Fruit fly (Drosophila melanogaster): ENCODE measurements around the gene CG13850.

The CG13850 gene

DNA sequence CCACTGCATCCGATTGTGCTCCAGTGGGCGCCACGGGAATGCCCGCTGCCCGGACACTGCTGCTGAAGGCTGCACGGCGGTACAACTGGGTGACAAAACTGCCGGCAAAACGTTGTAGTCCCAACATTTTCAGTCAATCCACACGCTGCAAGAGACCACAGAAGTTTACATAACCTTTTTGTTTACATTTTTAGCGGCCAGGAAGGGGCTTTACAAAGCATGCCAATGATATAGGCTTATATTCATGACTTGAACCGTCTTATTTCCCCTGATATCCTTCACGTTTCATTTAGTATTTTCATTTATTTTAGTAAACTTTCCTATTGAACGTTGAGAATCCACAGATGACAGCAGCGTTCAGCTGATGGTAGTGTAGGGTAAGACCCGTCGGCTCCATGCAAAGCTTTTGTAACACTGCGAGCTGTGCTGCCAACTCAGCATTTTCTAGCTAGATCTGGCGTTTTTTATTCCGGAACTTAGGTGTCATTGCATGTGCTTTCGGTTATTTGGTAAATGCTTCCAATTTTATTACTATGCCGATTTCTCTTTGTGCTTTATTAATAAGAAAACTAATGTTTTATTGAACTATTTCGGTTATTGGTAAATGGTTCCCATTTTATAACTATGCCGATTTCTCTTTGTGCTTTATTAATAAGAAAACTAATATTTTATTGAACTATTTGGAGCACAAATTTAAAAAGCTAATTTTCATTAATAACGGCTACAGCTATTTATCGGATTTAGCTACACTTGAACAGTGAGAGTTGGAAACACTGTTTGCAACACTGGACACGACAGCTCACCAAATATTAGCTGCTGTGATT is at the start of gene CG13850, which contains the start of gene lqfR (continued):
- TF ChIP-seq CG15336 (GFP tag; IDR thresholded peaks at IDR 0.05) (no peak), lz (GFP tag; optimal IDR thresholded peaks at IDR 0.05) (peak; percentile 81), OdsH (GFP tag; optimal IDR thresholded peaks at IDR 0.05) (no peak), achi (GFP tag; optimal IDR thresholded peaks at IDR 0.05) (peak; percentile 79), Ets21C (GFP tag; optimal IDR thresholded peaks at IDR 0.05) (peak; percentile 71), Lpt (GFP tag; optimal IDR thresholded peaks at IDR 0.05) (peak; percentile 39), fd85E (GFP tag; optimal IDR thresholded peaks at IDR 0.05) (peak; percentile 38), CG10669 (GFP tag; optimal IDR thresholded peaks at IDR 0.05) (no peak)

DNA sequence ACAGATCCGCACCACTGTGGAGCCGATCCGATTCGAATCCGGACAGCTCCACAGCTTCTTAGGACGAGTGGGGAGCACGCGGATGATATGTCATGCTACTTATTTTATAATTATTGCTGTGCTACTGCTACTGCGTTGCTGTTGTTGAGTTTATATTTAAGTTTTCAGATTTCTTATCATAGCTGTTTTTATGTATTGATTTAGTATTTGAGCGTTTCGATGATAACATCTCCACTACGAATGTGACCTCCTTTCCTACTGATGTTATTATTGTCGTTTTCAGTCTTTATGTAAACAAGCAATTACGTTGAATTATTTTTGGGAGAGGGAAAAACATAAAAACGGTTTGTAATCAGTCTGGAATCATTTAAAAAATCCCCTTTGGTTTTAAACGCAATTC is 45.3 kb upstream of the CG13850 start:
- TF ChIP-seq fkh (GFP tag; optimal IDR thresholded peaks at IDR 0.05), result peak; percentile 25
- peak; percentile 15 for TF ChIP-seq Eip78C (GFP tag)
- TF ChIP-seq dac (GFP tag; optimal IDR thresholded peaks at IDR 0.05), result no peak
- TF ChIP-seq CG8319 (GFP tag; optimal IDR thresholded peaks at IDR 0.05), result no peak
- no peak for TF ChIP-seq cyc (GFP tag; optimal IDR thresholded peaks at IDR 0.05)

DNA sequence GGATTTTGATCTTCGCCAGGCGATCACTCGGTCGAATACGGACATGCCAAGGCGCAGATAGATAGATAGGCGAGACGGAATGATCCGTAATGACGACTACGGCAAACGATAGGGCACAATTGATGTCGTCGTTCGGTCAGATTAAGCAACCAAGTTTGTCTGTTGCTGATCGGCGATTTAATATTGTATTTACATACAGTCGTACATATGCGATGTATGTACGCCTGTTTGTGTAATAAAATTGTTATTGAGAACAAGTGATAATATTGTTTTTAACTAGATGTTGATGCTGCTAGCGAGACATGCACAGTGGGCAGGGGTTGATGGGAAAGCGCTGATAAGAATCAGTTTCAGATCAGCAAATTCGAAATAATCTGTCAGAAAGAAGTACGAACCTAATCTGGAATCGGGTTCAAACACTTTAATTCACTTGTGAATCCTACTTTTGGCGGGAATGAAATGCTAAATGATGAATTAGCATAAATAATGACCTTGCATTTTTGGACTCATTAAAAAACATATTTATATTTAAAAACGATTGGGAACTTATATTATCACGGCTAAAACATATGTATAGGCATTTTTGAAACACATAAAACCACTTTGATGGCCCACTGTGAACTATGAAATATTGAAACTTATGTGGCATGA is 44.7 kb upstream of the CG13850 start:
- TF ChIP-seq CG8119 (GFP tag; IDR thresholded peaks at IDR 0.05), result 0 out of 3 replicates have a peak, but pooled peaks have one; percentile 22
- TF ChIP-seq spab (GFP tag; optimal IDR thresholded peaks at IDR 0.05), result peak; percentile 54
- peak; percentile 29 for TF ChIP-seq CG8632 (GFP tag; optimal IDR thresholded peaks at IDR 0.05)
- no peak for TF ChIP-seq cyc (GFP tag; optimal IDR thresholded peaks at IDR 0.05)
- peak; percentile 81 for TF ChIP-seq svp (GFP tag)
- TF ChIP-seq CG34406 (GFP tag; optimal IDR thresholded peaks at IDR 0.05), result peak; percentile 32
- no peak for TF ChIP-seq salr (GFP tag; optimal IDR thresholded peaks at IDR 0.05)
- peak; percentile 88 for TF ChIP-seq Eip78C (GFP tag)
- peak; percentile 53 for TF ChIP-seq CG6808 (GFP tag; optimal IDR thresholded peaks at IDR 0.05)
- TF ChIP-seq achi (GFP tag; optimal IDR thresholded peaks at IDR 0.05), result peak; percentile 52
- no peak for TF ChIP-seq CG8319 (GFP tag; optimal IDR thresholded peaks at IDR 0.05)
- TF ChIP-seq pdm3 (GFP tag; optimal IDR thresholded peaks at IDR 0.05), result peak; percentile 34
- peak; percentile 27 for TF ChIP-seq CG6276 (GFP tag; optimal IDR thresholded peaks at IDR 0.05)
- TF ChIP-seq Eip75B (GFP tag; optimal IDR thresholded peaks at IDR 0.05), result peak; percentile 52
- TF ChIP-seq acj6 (GFP tag; optimal IDR thresholded peaks at IDR 0.05), result no peak
- no peak for TF ChIP-seq fd85E (GFP tag; optimal IDR thresholded peaks at IDR 0.05)
- no peak for TF ChIP-seq Hr38 (GFP tag; optimal IDR thresholded peaks at IDR 0.05)
- peak; percentile 20 for TF ChIP-seq esn (GFP tag; optimal IDR thresholded peaks at IDR 0.05)
- peak; percentile 37 for TF ChIP-seq CG11762 (GFP tag; optimal IDR thresholded peaks at IDR 0.05; ENCODE audit: insufficient read depth)
- no peak for TF ChIP-seq Gug (GFP tag; IDR thresholded peaks at IDR 0.05)
- TF ChIP-seq dac (GFP tag; optimal IDR thresholded peaks at IDR 0.05), result no peak
- no peak for TF ChIP-seq Smox (GFP tag; optimal IDR thresholded peaks at IDR 0.05)
- no peak for TF ChIP-seq CG7368 (GFP tag; optimal IDR thresholded peaks at IDR 0.05)
- peak; percentile 53 for TF ChIP-seq CG10669 (GFP tag; optimal IDR thresholded peaks at IDR 0.05)
- peak; percentile 45 for TF ChIP-seq Ets96B (tag; optimal IDR thresholded peaks at IDR 0.05)
- TF ChIP-seq lz (GFP tag; optimal IDR thresholded peaks at IDR 0.05), result peak; percentile 9
- TF ChIP-seq Sox102F (GFP tag; optimal IDR thresholded peaks at IDR 0.05), result no peak
- TF ChIP-seq fkh (GFP tag; optimal IDR thresholded peaks at IDR 0.05), result no peak
- TF ChIP-seq vri (GFP tag; optimal IDR thresholded peaks at IDR 0.05), result no peak
- no peak for TF ChIP-seq CG4318 (GFP tag; optimal IDR thresholded peaks at IDR 0.05)
- peak; percentile 2 for TF ChIP-seq topi (GFP tag; optimal IDR thresholded peaks at IDR 0.05)
- TF ChIP-seq eg (GFP tag; IDR thresholded peaks at IDR 0.05), result 0 out of 3 replicates have a peak, but pooled peaks have one; percentile 13
- TF ChIP-seq CG16779 (tag; optimal IDR thresholded peaks at IDR 0.05), result peak; percentile 35
- TF ChIP-seq CG6854 (GFP tag; optimal IDR thresholded peaks at IDR 0.05), result no peak
- TF ChIP-seq CG11294 (GFP tag; IDR thresholded peaks at IDR 0.05), result no peak; the same call in 1 of the 2 replicates
- TF ChIP-seq net (GFP tag; optimal IDR thresholded peaks at IDR 0.05), result peak; percentile 26
- TF ChIP-seq OdsH (GFP tag; optimal IDR thresholded peaks at IDR 0.05), result no peak
- peak in 1 of 2 experiments; percentile 48 for TF ChIP-seq ss (GFP tag; optimal IDR thresholded peaks at IDR 0.05)
- peak; percentile 72 for TF ChIP-seq CG32006 (GFP tag; optimal IDR thresholded peaks at IDR 0.05)
- TF ChIP-seq CG6792 (GFP tag; optimal IDR thresholded peaks at IDR 0.05), result peak; percentile 38
- TF ChIP-seq CG1621 (tag; optimal IDR thresholded peaks at IDR 0.05), result peak; percentile 18

Measured in whole organism, prepupa.